Worm (Caenorhabditis elegans) whole organism, L2 larva: ENCODE data around the gene C48D1.1.

Source experiments
- C34F6.9 ChIP-seq: fragments of 150-350 bp; optimal IDR thresholded peaks from 2 replicates; lab custom pipeline; 2014; ENCODE audit warnings: missing biosample characterization, missing genetic modification characterization
- F13H6.1 ChIP-seq: sonication (generic microtip); optimal IDR thresholded peaks from 2 replicates; lab custom pipeline; 2016; ENCODE audit warnings: missing genetic modification characterization, missing compliant biosample characterization
- R02D3.7 ChIP-seq: fragments of 150-350 bp; optimal IDR thresholded peaks from 2 replicates; lab custom pipeline; 2014; ENCODE audit warnings: missing biosample characterization, missing genetic modification characterization
- Y55F3AM.14 ChIP-seq: fragments of 200-800 bp; sonication (Bioruptor generic); optimal IDR thresholded peaks from 2 replicates; lab custom pipeline; 2018; ENCODE audit warnings: mild to moderate bottlenecking, missing genetic modification characterization, missing compliant biosample characterization
- ZK546.5 ChIP-seq: sonication (generic microtip); optimal IDR thresholded peaks from 2 replicates; lab custom pipeline; 2017; ENCODE audit warnings: missing biosample characterization, missing genetic modification characterization
- alr-1 ChIP-seq: fragments of 150-350 bp; optimal IDR thresholded peaks from 2 replicates; lab custom pipeline; 2014; ENCODE audit warnings: missing biosample characterization, missing genetic modification characterization
- aly-2 ChIP-seq: fragments of 150-350 bp; optimal IDR thresholded peaks from 2 replicates; lab custom pipeline; 2014; ENCODE audit warnings: missing biosample characterization, missing genetic modification characterization
- ama-1 ChIP-seq: fragments of 150-350 bp; optimal IDR thresholded peaks from 2 replicates; lab custom pipeline; 2018; ENCODE audit warnings: inconsistent platforms
- blmp-1 ChIP-seq: sonication (generic microtip); optimal IDR thresholded peaks from 2 replicates; lab custom pipeline; 2017; ENCODE audit warnings: missing genetic modification characterization, mild to moderate bottlenecking, missing compliant biosample characterization, antibody characterized with exemption, moderate library complexity; ENCODE audit not compliant: insufficient read depth
- ceh-16 ChIP-seq: fragments of 150-350 bp; optimal IDR thresholded peaks from 2 replicates; lab custom pipeline; 2014; ENCODE audit warnings: missing biosample characterization, missing genetic modification characterization
- ceh-82 ChIP-seq: fragments of 150-350 bp; optimal IDR thresholded peaks from 2 replicates; lab custom pipeline; 2014; ENCODE audit warnings: missing biosample characterization, missing genetic modification characterization
- crh-2 ChIP-seq: sonication (generic microtip); optimal IDR thresholded peaks from 2 replicates; lab custom pipeline; 2017; ENCODE audit warnings: missing biosample characterization, missing genetic modification characterization
- dmd-4 ChIP-seq: sonication (generic microtip); optimal IDR thresholded peaks from 2 replicates; lab custom pipeline; 2017; ENCODE audit warnings: missing biosample characterization, missing genetic modification characterization
- egl-27 ChIP-seq: sonication (generic microtip); optimal IDR thresholded peaks from 3 replicates; lab custom pipeline; 2017; ENCODE audit warnings: missing biosample characterization, missing genetic modification reagents, missing genetic modification characterization
- elt-1 ChIP-seq: fragments of 150-350 bp; optimal IDR thresholded peaks from 2 replicates; lab custom pipeline; 2014; ENCODE audit warnings: missing biosample characterization, missing genetic modification characterization
- elt-3 ChIP-seq: sonication (generic microtip); optimal IDR thresholded peaks from 2 replicates; lab custom pipeline; 2017; ENCODE audit warnings: missing biosample characterization, missing genetic modification characterization
- fos-1 ChIP-seq: fragments of 150-350 bp; optimal IDR thresholded peaks from 2 replicates; lab custom pipeline; 2014; ENCODE audit warnings: missing biosample characterization, missing genetic modification characterization
- gmeb-1 ChIP-seq: fragments of 150-350 bp; optimal IDR thresholded peaks from 2 replicates; lab custom pipeline; 2014; ENCODE audit warnings: missing biosample characterization, missing genetic modification characterization
- lin-11 ChIP-seq: fragments of 150-350 bp; sonication (generic microtip); optimal IDR thresholded peaks from 2 replicates; lab custom pipeline; 2014; ENCODE audit warnings: missing biosample characterization, missing genetic modification characterization, inconsistent platforms, mixed read lengths
- lin-13 ChIP-seq: fragments of 150-350 bp; optimal IDR thresholded peaks from 2 replicates; lab custom pipeline; 2014; ENCODE audit warnings: missing biosample characterization, missing genetic modification reagents, missing genetic modification characterization
- lin-39 ChIP-seq: fragments of 150-350 bp; optimal IDR thresholded peaks from 2 replicates; lab custom pipeline; 2014; ENCODE audit warnings: missing biosample characterization, missing genetic modification reagents, missing genetic modification characterization
- lsy-2 ChIP-seq, 2 experiments: fragments of 150-350 bp in 1 of 2; sonication (generic microtip) in 1 of 2; optimal IDR thresholded peaks; 2 replicates each; lab custom pipeline; 2014 to 2017; ENCODE audit warnings: missing biosample characterization in 2 of 2, missing genetic modification characterization in 2 of 2
- mab-5 ChIP-seq: fragments of 150-350 bp; optimal IDR thresholded peaks from 2 replicates; lab custom pipeline; 2014; ENCODE audit warnings: missing biosample characterization, missing genetic modification characterization
- mbf-1 ChIP-seq: sonication (generic microtip); optimal IDR thresholded peaks from 2 replicates; lab custom pipeline; 2017; ENCODE audit warnings: missing biosample characterization, missing genetic modification characterization
- mdl-1 ChIP-seq, 2 experiments: fragments of 150-350 bp in 1 of 2; sonication (generic microtip) in 1 of 2; optimal IDR thresholded peaks; 2 replicates each; lab custom pipeline; 2017; ENCODE audit warnings: missing biosample characterization in 2 of 2, missing genetic modification characterization in 2 of 2
- nhr-10 ChIP-seq: sonication (generic microtip); optimal IDR thresholded peaks from 2 replicates; lab custom pipeline; 2017; ENCODE audit warnings: missing biosample characterization, missing genetic modification characterization
- nhr-11 ChIP-seq: fragments of 150-350 bp; optimal IDR thresholded peaks from 2 replicates; lab custom pipeline; 2014; ENCODE audit warnings: missing biosample characterization, missing genetic modification characterization
- nhr-12 ChIP-seq: fragments of 150-350 bp; optimal IDR thresholded peaks from 2 replicates; lab custom pipeline; 2014; ENCODE audit warnings: missing biosample characterization, missing genetic modification characterization
- nhr-129 ChIP-seq: fragments of 150-350 bp; optimal IDR thresholded peaks from 2 replicates; lab custom pipeline; 2014; ENCODE audit warnings: missing biosample characterization, missing genetic modification characterization
- nhr-21 ChIP-seq: fragments of 150-350 bp; optimal IDR thresholded peaks from 2 replicates; lab custom pipeline; 2014; ENCODE audit warnings: missing biosample characterization, missing genetic modification characterization
- nhr-23 ChIP-seq: fragments of 150-350 bp; optimal IDR thresholded peaks from 2 replicates; lab custom pipeline; 2014; ENCODE audit warnings: missing biosample characterization, missing genetic modification reagents, missing genetic modification characterization
- nhr-237 ChIP-seq: fragments of 150-350 bp; optimal IDR thresholded peaks from 2 replicates; lab custom pipeline; 2014; ENCODE audit warnings: missing biosample characterization, missing genetic modification characterization
- nhr-25 ChIP-seq: fragments of 150-350 bp; sonication (generic microtip); optimal IDR thresholded peaks from 3 replicates; lab custom pipeline; 2014; ENCODE audit warnings: missing biosample characterization, missing genetic modification characterization
- nhr-6 ChIP-seq: fragments of 150-350 bp; optimal IDR thresholded peaks from 2 replicates; lab custom pipeline; 2014; ENCODE audit warnings: missing biosample characterization, missing genetic modification characterization
- nhr-77 ChIP-seq: fragments of 150-350 bp; optimal IDR thresholded peaks from 2 replicates; lab custom pipeline; 2014; ENCODE audit warnings: missing biosample characterization, missing genetic modification characterization
- peb-1 ChIP-seq: fragments of 150-350 bp; optimal IDR thresholded peaks from 2 replicates; lab custom pipeline; 2014; ENCODE audit warnings: missing biosample characterization, missing genetic modification characterization
- sem-4 ChIP-seq: fragments of 150-350 bp; optimal IDR thresholded peaks from 2 replicates; lab custom pipeline; 2014; ENCODE audit warnings: missing biosample characterization, missing genetic modification reagents, missing genetic modification characterization
- skn-1 ChIP-seq: sonication (generic microtip); optimal IDR thresholded peaks from 2 replicates; lab custom pipeline; 2017; ENCODE audit warnings: missing biosample characterization, missing genetic modification characterization
- sma-3 ChIP-seq: sonication (generic microtip); optimal IDR thresholded peaks from 2 replicates; lab custom pipeline; 2016; ENCODE audit warnings: missing genetic modification reagents, missing genetic modification characterization, missing compliant biosample characterization
- sma-9 ChIP-seq, 2 experiments: fragments of 150-350 bp in 1 of 2; sonication (generic microtip) in 1 of 2; optimal IDR thresholded peaks; 2 replicates each; lab custom pipeline; 2014 to 2016; ENCODE audit warnings: missing genetic modification characterization in 2 of 2, mild to moderate bottlenecking in 1 of 2, missing biosample characterization in 1 of 2, missing compliant biosample characterization in 1 of 2, missing genetic modification reagents in 1 of 2, moderate library complexity in 1 of 2
- snpc-4 ChIP-seq: fragments of 150-350 bp; optimal IDR thresholded peaks from 2 replicates; lab custom pipeline; 2014; ENCODE audit warnings: missing biosample characterization, missing genetic modification characterization
- unc-39 ChIP-seq: fragments of 150-350 bp; optimal IDR thresholded peaks from 2 replicates; lab custom pipeline; 2014; ENCODE audit warnings: missing biosample characterization, missing genetic modification characterization
- unc-55 ChIP-seq: fragments of 150-350 bp; sonication (generic microtip); optimal IDR thresholded peaks from 3 replicates; lab custom pipeline; 2014; ENCODE audit warnings: missing biosample characterization, missing genetic modification reagents, missing genetic modification characterization
- unc-62 ChIP-seq: fragments of 150-350 bp; optimal IDR thresholded peaks from 2 replicates; lab custom pipeline; 2014; ENCODE audit warnings: missing biosample characterization, missing genetic modification reagents, missing genetic modification characterization
- zag-1 ChIP-seq: fragments of 150-350 bp; optimal IDR thresholded peaks from 2 replicates; lab custom pipeline; 2014; ENCODE audit warnings: missing biosample characterization, missing genetic modification characterization
- ztf-1 ChIP-seq: fragments of 200-800 bp; sonication (Bioruptor generic); conservative IDR thresholded peaks from 2 replicates; pipeline ENCODE4 v1.3.6; 2022; ENCODE audit warnings: missing genetic modification characterization, missing compliant biosample characterization
- ztf-11 ChIP-seq: sonication (generic microtip); optimal IDR thresholded peaks from 2 replicates; lab custom pipeline; 2017; ENCODE audit warnings: missing biosample characterization, missing genetic modification characterization
- ztf-4 ChIP-seq: fragments of 150-350 bp; optimal IDR thresholded peaks from 2 replicates; lab custom pipeline; 2014; ENCODE audit warnings: missing biosample characterization, missing genetic modification characterization

Gene C48D1.1

DNA sequence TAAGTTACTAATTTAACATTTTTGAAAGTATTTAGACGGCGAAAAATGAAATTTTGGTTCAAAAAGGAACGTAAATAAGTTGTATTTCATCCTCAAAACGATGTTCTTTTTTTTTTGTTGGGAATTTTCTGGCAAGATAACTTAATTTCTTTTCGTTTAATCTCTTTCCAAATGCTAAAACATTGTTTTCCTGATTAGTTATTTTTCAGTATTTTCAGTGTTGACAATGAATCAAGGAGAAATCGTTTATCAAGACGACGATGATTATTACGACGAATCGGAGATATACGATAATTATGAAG, 43.6 kb upstream of the C48D1.1 start, which contains the start of gene lin-54:
Gene lin-54 (plus strand): TSS at position 203 of the 302 bp plus-strand sequence.
- TF ChIP-seq dmd-4 (no peak), mab-5 (tag; lab: Kevin White, UChicago) (no peak), mbf-1 (no peak)

DNA sequence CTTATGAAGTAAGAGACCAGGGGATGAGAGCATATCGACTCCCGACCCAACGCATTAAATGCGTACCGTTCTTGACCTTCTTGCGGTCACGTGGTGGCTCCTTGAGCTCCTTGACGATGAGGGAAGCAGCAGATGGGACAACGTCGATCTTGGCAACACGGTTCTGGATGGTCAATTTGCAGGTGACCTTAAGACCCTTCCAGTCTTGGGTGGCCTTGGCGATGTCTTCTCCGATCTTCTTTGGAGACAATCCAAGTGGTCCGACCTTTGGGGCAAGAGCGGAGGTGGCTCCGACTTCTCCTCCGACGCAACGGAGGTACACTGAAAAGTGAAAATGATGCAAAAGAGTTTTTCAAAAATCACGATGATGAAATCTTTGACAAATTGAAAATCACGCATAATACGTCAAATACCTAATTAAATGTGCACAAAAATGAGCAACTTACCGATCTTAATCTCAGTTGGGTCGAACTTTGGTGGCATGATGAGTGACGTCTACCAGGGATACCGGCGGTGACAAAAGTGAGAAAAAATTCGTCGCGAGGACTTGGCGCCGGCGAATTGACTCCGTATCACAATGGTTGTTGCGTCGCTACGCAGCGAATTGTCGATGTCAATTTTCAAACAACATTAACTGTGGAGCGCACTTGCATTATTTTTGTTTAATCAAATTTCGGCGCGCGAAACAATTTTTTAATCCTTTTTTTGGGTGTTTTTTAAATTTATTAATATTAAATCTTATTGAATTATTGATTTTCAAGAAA, 43.1 kb upstream of the C48D1.1 start, which contains the start of gene rpl-12:
Gene rpl-12 (minus strand): TSS at position 574 of the 764 bp plus-strand sequence.
- TF ChIP-seq R02D3.7 (tag; lab: Kevin White, UChicago) (peak; percentile 76), nhr-129 (tag; lab: Kevin White, UChicago) (peak; percentile 100), unc-62 (peak; percentile 78), crh-2 (tag; lab: Kevin White, UChicago) (peak; percentile 99), ztf-4 (peak; percentile 99), fos-1 (tag; lab: Kevin White, UChicago) (peak; percentile 97), ama-1 (lab: Kevin White, UChicago) (peak; percentile 89), egl-27 (peak; percentile 98), skn-1 (tag; lab: Kevin White, UChicago) (peak; percentile 88), Y55F3AM.14 (GFP tag; lab: Kevin White, UChicago) (peak; percentile 97), ceh-82 (tag; lab: Kevin White, UChicago) (peak; percentile 85), lin-39 (tag; lab: Kevin White, UChicago) (peak; percentile 83), gmeb-1 (tag; lab: Kevin White, UChicago) (peak; percentile 98), sma-9 (GFP tag; optimal IDR thresholded peaks at IDR 0.05; lab: Kevin White, UChicago) (peak; percentile 97), sma-9 (tag; optimal IDR thresholded peaks at IDR 0.05; lab: Kevin White, UChicago) (no peak), C34F6.9 (tag; lab: Kevin White, UChicago) (peak; percentile 99), nhr-21 (peak; percentile 99), nhr-25 (tag; lab: Kevin White, UChicago) (peak; percentile 99), nhr-10 (tag; lab: Kevin White, UChicago) (peak; percentile 89), elt-3 (tag; lab: Kevin White, UChicago) (no peak), zag-1 (peak; percentile 96), nhr-11 (tag; lab: Kevin White, UChicago) (no peak), F13H6.1 (tag; lab: Kevin White, UChicago) (peak; percentile 97), dmd-4 (peak; percentile 59), ZK546.5 (tag; lab: Kevin White, UChicago) (peak; percentile 90), ztf-11 (peak; percentile 65), ztf-1 (GFP tag; lab: Robert Waterston, UW) (0 out of 2 replicates have a peak, but pooled peaks have one; percentile 84), lin-13 (peak; percentile 98), nhr-23 (tag; lab: Kevin White, UChicago) (no peak), ceh-16 (tag; lab: Kevin White, UChicago) (peak; percentile 96), nhr-77 (tag; lab: Kevin White, UChicago) (peak; percentile 85), lsy-2 (tag; optimal IDR thresholded peaks at IDR 0.05; lab: Kevin White, UChicago) (peak; percentile 95 to 98), alr-1 (peak; percentile 2), aly-2 (tag; lab: Kevin White, UChicago) (no peak), lin-11 (peak; percentile 99), elt-1 (peak; percentile 23), snpc-4 (tag; lab: Kevin White, UChicago) (peak; percentile 91), mab-5 (tag; lab: Kevin White, UChicago) (peak; percentile 97), unc-55 (peak; percentile 100), mbf-1 (peak; percentile 46), peb-1 (tag; lab: Kevin White, UChicago) (no peak), nhr-237 (peak; percentile 89), unc-39 (peak; percentile 65), mdl-1 (tag; optimal IDR thresholded peaks at IDR 0.05; lab: Kevin White, UChicago) (peak; percentile 36 to 84), sem-4 (tag; lab: Kevin White, UChicago) (peak; percentile 98), nhr-6 (tag; lab: Kevin White, UChicago) (peak; percentile 97), nhr-12 (tag; lab: Kevin White, UChicago) (peak; percentile 73), sma-3 (peak; percentile 99), blmp-1 (peak; percentile 95)
- TF ChIP-seq, all 48 proteins: peak for 43
